Worm (Caenorhabditis elegans) whole organism, early embryonic: ENCODE results near the gene pyc-1.

Source experiments
- B0310.2 ChIP-seq: sonication (generic microtip); optimal IDR thresholded peaks from 2 replicates; lab custom pipeline; 2016; ENCODE audit warnings: mild to moderate bottlenecking, missing genetic modification characterization, missing compliant biosample characterization
- F13C5.2 ChIP-seq: sonication (generic microtip); optimal IDR thresholded peaks from 2 replicates; lab custom pipeline; 2017; ENCODE audit warnings: mild to moderate bottlenecking, missing genetic modification characterization, inconsistent platforms, missing compliant biosample characterization
- aly-1 ChIP-seq: sonication (generic microtip); optimal IDR thresholded peaks from 2 replicates; lab custom pipeline; 2016; ENCODE audit warnings: missing genetic modification characterization, missing compliant biosample characterization
- ama-1 ChIP-seq: fragments of 150-350 bp; optimal IDR thresholded peaks from 2 replicates; lab custom pipeline; 2014
- ceh-13 ChIP-seq: fragments of 200-800 bp; sonication (Bioruptor generic); optimal IDR thresholded peaks from 2 replicates; lab custom pipeline; 2018; ENCODE audit warnings: mild to moderate bottlenecking, missing genetic modification characterization, missing compliant biosample characterization
- ceh-36 ChIP-seq: sonication (generic microtip); optimal IDR thresholded peaks from 2 replicates; lab custom pipeline; 2016; ENCODE audit warnings: missing genetic modification characterization, inconsistent platforms, missing compliant biosample characterization
- ets-7 ChIP-seq: sonication (generic microtip); optimal IDR thresholded peaks from 2 replicates; lab custom pipeline; 2016; ENCODE audit warnings: missing genotype, missing genetic modification characterization, missing compliant biosample characterization
- flt-1 ChIP-seq: fragments of 200-800 bp; sonication (Bioruptor generic); IDR thresholded peaks from 2 replicates; pipeline ENCODE4 v1.3.6; 2022; ENCODE audit warnings: missing genetic modification characterization, missing compliant biosample characterization
- hmbx-1 ChIP-seq: sonication (generic microtip); optimal IDR thresholded peaks from 2 replicates; lab custom pipeline; 2016; ENCODE audit warnings: mild to moderate bottlenecking, missing genetic modification characterization, missing compliant biosample characterization
- hmg-4 ChIP-seq: fragments of 200-800 bp; sonication (Bioruptor generic); optimal IDR thresholded peaks from 2 replicates; lab custom pipeline; 2018; ENCODE audit warnings: mild to moderate bottlenecking, missing genetic modification characterization, missing compliant biosample characterization
- hnd-1 ChIP-seq: sonication (generic microtip); optimal IDR thresholded peaks from 2 replicates; lab custom pipeline; 2016; ENCODE audit warnings: missing genetic modification characterization, missing compliant biosample characterization
- pes-1 ChIP-seq: fragments of 200-800 bp; sonication (Bioruptor generic); IDR thresholded peaks from 2 replicates; pipeline ENCODE4 v1.3.6; 2022; ENCODE audit warnings: missing genetic modification reagents, missing genetic modification characterization, missing compliant biosample characterization
- scrt-1 ChIP-seq: fragments of 200-800 bp; sonication (Bioruptor generic); IDR thresholded peaks from 2 replicates; pipeline ENCODE4 v1.3.6; 2022; ENCODE audit warnings: missing genetic modification characterization, missing compliant biosample characterization
- sea-1 ChIP-seq: fragments of 200-800 bp; sonication (Bioruptor generic); conservative IDR thresholded peaks from 2 replicates; pipeline ENCODE4 v1.3.6; 2022; ENCODE audit warnings: missing genetic modification characterization, missing compliant biosample characterization
- tbx-11 ChIP-seq: fragments of 200-800 bp; sonication (Bioruptor generic); IDR thresholded peaks from 2 replicates; pipeline ENCODE4 v1.3.6; 2022; ENCODE audit warnings: missing genetic modification characterization, missing compliant biosample characterization
- tbx-37 ChIP-seq: fragments of 200-800 bp; sonication (Bioruptor generic); conservative IDR thresholded peaks from 2 replicates; pipeline ENCODE4 v1.3.6; 2022; ENCODE audit warnings: missing genetic modification reagents, missing genetic modification characterization, missing compliant biosample characterization
- tra-4 ChIP-seq: sonication (generic microtip); optimal IDR thresholded peaks from 2 replicates; lab custom pipeline; 2017; ENCODE audit warnings: missing genetic modification characterization, missing compliant biosample characterization

pyc-1 gene

ce11 chrV:11787742-11788238 is 34.5 kb downstream of the pyc-1 start, which contains the start of gene F55A11.8:
Gene F55A11.8, plus strand, starts transcription at chrV:11788188.
- no peak for TF ChIP-seq F13C5.2
- no peak for TF ChIP-seq tbx-11
- no peak for TF ChIP-seq pes-1 (GFP tag; lab: Robert Waterston, UW)
- TF ChIP-seq hnd-1 (tag; lab: Kevin White, UChicago): no peak
- no peak for TF ChIP-seq tra-4 (tag; lab: Kevin White, UChicago)
- no peak for TF ChIP-seq hmbx-1 (tag; lab: Kevin White, UChicago)
- no peak for TF ChIP-seq scrt-1 (GFP tag; lab: Robert Waterston, UW)
- TF ChIP-seq B0310.2 (tag; lab: Kevin White, UChicago): no peak
- TF ChIP-seq sea-1 (GFP tag; lab: Robert Waterston, UW): no peak
- TF ChIP-seq ets-7 (tag; lab: Kevin White, UChicago): no peak
- no peak for TF ChIP-seq ceh-36 (tag; lab: Kevin White, UChicago)
- TF ChIP-seq flt-1: no peak
- no peak for TF ChIP-seq hmg-4 (GFP tag; lab: Kevin White, UChicago)

- no peak for TF ChIP-seq tra-4 (tag; lab: Kevin White, UChicago)
- TF ChIP-seq pes-1 (GFP tag; lab: Robert Waterston, UW): no peak
- TF ChIP-seq scrt-1 (GFP tag; lab: Robert Waterston, UW): no peak
- TF ChIP-seq ceh-36 (tag; lab: Kevin White, UChicago): no peak
- TF ChIP-seq tbx-11: no peak
- TF ChIP-seq B0310.2 (tag; lab: Kevin White, UChicago): no peak
- TF ChIP-seq aly-1 (tag; lab: Kevin White, UChicago): no peak
- no peak for TF ChIP-seq hmbx-1 (tag; lab: Kevin White, UChicago)
- TF ChIP-seq ama-1: no peak
- no peak for TF ChIP-seq flt-1
Observed at ce11 chrV:11787258-11787657, 35.1 kb downstream of the pyc-1 start, which contains the start of gene F55A11.7. Gene F55A11.7, minus strand, starts transcription at chrV:11787443.

DNA sequence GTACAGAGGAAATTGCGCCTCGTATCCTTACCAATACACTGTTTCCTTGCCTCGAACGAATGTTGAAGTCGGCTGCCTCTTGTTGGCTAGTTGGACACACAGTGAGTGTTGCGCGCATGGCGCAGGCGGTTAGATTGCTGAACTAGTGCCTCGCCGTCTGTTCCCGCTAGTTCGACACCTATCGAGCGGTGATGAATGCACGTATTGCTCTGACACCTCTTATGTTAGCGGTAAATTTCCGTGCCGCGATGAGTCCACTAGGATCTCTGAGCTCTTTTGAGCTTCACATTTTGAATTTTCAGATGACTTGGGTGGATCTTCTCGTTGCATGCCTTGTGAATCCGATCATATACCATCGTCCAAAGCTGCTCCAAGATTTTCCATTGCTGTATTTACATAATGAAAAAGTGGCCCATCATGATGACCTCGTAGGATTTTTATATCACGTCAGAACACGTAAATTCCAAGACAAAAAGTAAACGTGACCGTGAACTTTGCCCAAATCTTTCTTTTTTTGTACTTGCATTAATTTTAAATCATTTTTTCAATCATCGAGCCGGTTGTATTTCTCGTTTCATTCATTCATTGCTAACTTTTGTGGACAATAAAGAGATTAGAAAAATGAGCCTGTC is 39.4 kb downstream of the pyc-1 start, which contains the start of gene F55A11.11:
TSS of gene F55A11.11 (plus strand) at position 341 of the 632 bp plus-strand sequence.
- TF ChIP-seq tbx-37 (GFP tag; lab: Robert Waterston, UW) (peak; percentile 97), ceh-13 (GFP tag; lab: Kevin White, UChicago) (peak; percentile 94), flt-1 (peak; percentile 95), ets-7 (tag; lab: Kevin White, UChicago) (peak; percentile 80), pes-1 (GFP tag; lab: Robert Waterston, UW) (peak; percentile 96), hmbx-1 (tag; lab: Kevin White, UChicago) (peak; percentile 80), sea-1 (GFP tag; lab: Robert Waterston, UW) (peak; percentile 99), ama-1 (no peak), B0310.2 (tag; lab: Kevin White, UChicago) (peak; percentile 94), ceh-36 (tag; lab: Kevin White, UChicago) (peak; percentile 95), tbx-11 (peak; percentile 99), F13C5.2 (peak; percentile 97), aly-1 (tag; lab: Kevin White, UChicago) (peak; percentile 92), scrt-1 (GFP tag; lab: Robert Waterston, UW) (peak; percentile 97), tra-4 (tag; lab: Kevin White, UChicago) (peak; percentile 91), hnd-1 (tag; lab: Kevin White, UChicago) (peak; percentile 89), hmg-4 (GFP tag; lab: Kevin White, UChicago) (peak; percentile 98)

ce11 chrV:11779810-11780209 is 42.5 kb downstream of the pyc-1 start:
- TF ChIP-seq sea-1 (GFP tag; lab: Robert Waterston, UW): no peak
- TF ChIP-seq tbx-37 (GFP tag; lab: Robert Waterston, UW): no peak
- TF ChIP-seq tbx-11: no peak
- no peak for TF ChIP-seq tra-4 (tag; lab: Kevin White, UChicago)
- TF ChIP-seq F13C5.2: no peak
- TF ChIP-seq flt-1: no peak
- no peak for TF ChIP-seq ets-7 (tag; lab: Kevin White, UChicago)
- no peak for TF ChIP-seq ceh-13 (GFP tag; lab: Kevin White, UChicago)
- TF ChIP-seq hmg-4 (GFP tag; lab: Kevin White, UChicago): no peak
- no peak for TF ChIP-seq pes-1 (GFP tag; lab: Robert Waterston, UW)
- no peak for TF ChIP-seq scrt-1 (GFP tag; lab: Robert Waterston, UW)
- no peak for TF ChIP-seq aly-1 (tag; lab: Kevin White, UChicago)
- TF ChIP-seq ama-1: no peak

DNA sequence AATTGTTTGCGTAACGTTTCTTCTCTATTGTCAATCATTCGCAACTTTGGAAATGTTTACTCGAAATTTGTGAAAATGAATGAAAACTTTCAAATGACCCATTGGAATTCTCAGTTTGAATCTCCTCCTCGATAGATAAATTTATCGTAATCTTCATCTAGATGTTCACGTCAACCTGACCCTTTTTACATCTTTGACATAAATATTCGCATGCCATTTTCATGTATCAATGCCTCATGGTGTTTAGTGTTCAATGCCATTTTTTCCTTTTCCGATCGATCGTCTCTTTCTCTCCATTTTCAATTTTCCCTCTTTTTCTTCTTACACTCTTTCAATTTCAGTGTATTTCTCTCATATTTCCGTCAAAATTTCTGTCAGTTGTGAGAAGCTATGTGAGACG is 43.0 kb downstream of the pyc-1 start:
- TF ChIP-seq B0310.2 (tag; lab: Kevin White, UChicago): no peak

ce11 chrV:11777846-11778245 is 44.5 kb downstream of the pyc-1 start:
- TF ChIP-seq ceh-36 (tag; lab: Kevin White, UChicago) (no peak), tra-4 (tag; lab: Kevin White, UChicago) (no peak), pes-1 (GFP tag; lab: Robert Waterston, UW) (no peak), ets-7 (tag; lab: Kevin White, UChicago) (no peak), hmg-4 (GFP tag; lab: Kevin White, UChicago) (no peak), ceh-13 (GFP tag; lab: Kevin White, UChicago) (no peak), tbx-37 (GFP tag; lab: Robert Waterston, UW) (no peak), B0310.2 (tag; lab: Kevin White, UChicago) (no peak), aly-1 (tag; lab: Kevin White, UChicago) (no peak), hmbx-1 (tag; lab: Kevin White, UChicago) (no peak), sea-1 (GFP tag; lab: Robert Waterston, UW) (no peak), scrt-1 (GFP tag; lab: Robert Waterston, UW) (no peak), tbx-11 (no peak), ama-1 (no peak), flt-1 (no peak), hnd-1 (tag; lab: Kevin White, UChicago) (no peak)

ce11 chrV:11776538-11776937 is 45.8 kb downstream of the pyc-1 start, which contains the start of gene F55A11.6:
Gene F55A11.6, plus strand, starts transcription at chrV:11776838.
- no peak for TF ChIP-seq aly-1 (tag; lab: Kevin White, UChicago)
- no peak for TF ChIP-seq ceh-36 (tag; lab: Kevin White, UChicago)
- no peak for TF ChIP-seq ceh-13 (GFP tag; lab: Kevin White, UChicago)
- no peak for TF ChIP-seq ama-1
- TF ChIP-seq hmbx-1 (tag; lab: Kevin White, UChicago): no peak
- TF ChIP-seq tbx-11: no peak
- TF ChIP-seq hmg-4 (GFP tag; lab: Kevin White, UChicago): no peak
- TF ChIP-seq pes-1 (GFP tag; lab: Robert Waterston, UW): no peak
- TF ChIP-seq hnd-1 (tag; lab: Kevin White, UChicago): no peak
- TF ChIP-seq ets-7 (tag; lab: Kevin White, UChicago): no peak
- no peak for TF ChIP-seq scrt-1 (GFP tag; lab: Robert Waterston, UW)
- no peak for TF ChIP-seq sea-1 (GFP tag; lab: Robert Waterston, UW)
- no peak for TF ChIP-seq F13C5.2
- TF ChIP-seq flt-1: no peak
- TF ChIP-seq tbx-37 (GFP tag; lab: Robert Waterston, UW): no peak
- no peak for TF ChIP-seq B0310.2 (tag; lab: Kevin White, UChicago)
